Worm (Caenorhabditis elegans): Measurements from ENCODE around the gene B0286.1.

Gene B0286.1

ce11 chrII:4350888-4351287 is 27.4 kb upstream of the B0286.1 start, which contains the start of gene H20J04.9:
Gene H20J04.9 (plus strand): TSS chrII:4351188.
- TF ChIP-seq pes-1 (GFP tag; IDR thresholded peaks at IDR 0.05) (no peak), ceh-13 (GFP tag; optimal IDR thresholded peaks at IDR 0.05) (no peak), ets-7 (tag; optimal IDR thresholded peaks at IDR 0.05) (no peak), F13C5.2 (tag; optimal IDR thresholded peaks at IDR 0.05) (no peak), tbx-37 (GFP tag; conservative IDR thresholded peaks at IDR 0.05) (no peak), flt-1 (GFP tag; IDR thresholded peaks at IDR 0.05) (no peak), hmg-4 (GFP tag; optimal IDR thresholded peaks at IDR 0.05) (no peak), aly-1 (tag; optimal IDR thresholded peaks at IDR 0.05) (no peak), hnd-1 (tag; optimal IDR thresholded peaks at IDR 0.05) (no peak), scrt-1 (GFP tag; IDR thresholded peaks at IDR 0.05) (no peak), tra-4 (tag; optimal IDR thresholded peaks at IDR 0.05) (no peak), tbx-11 (GFP tag; IDR thresholded peaks at IDR 0.05) (no peak), hmbx-1 (tag; optimal IDR thresholded peaks at IDR 0.05) (no peak)

ce11 chrII:4355217-4355616 is 23.1 kb upstream of the B0286.1 start, which contains the start of the genes H20J04.7 and H20J04.1:
Gene H20J04.7 (minus strand): TSS chrII:4355317.
Gene H20J04.1 (plus strand): TSS chrII:4355613.
- TF ChIP-seq hnd-1 (tag; optimal IDR thresholded peaks at IDR 0.05): no peak
- no peak for TF ChIP-seq flt-1 (GFP tag; IDR thresholded peaks at IDR 0.05)
- TF ChIP-seq aly-1 (tag; optimal IDR thresholded peaks at IDR 0.05): no peak
- TF ChIP-seq ets-7 (tag; optimal IDR thresholded peaks at IDR 0.05): no peak
- no peak for TF ChIP-seq ceh-13 (GFP tag; optimal IDR thresholded peaks at IDR 0.05)
- TF ChIP-seq B0310.2 (tag; optimal IDR thresholded peaks at IDR 0.05): no peak
- no peak for TF ChIP-seq scrt-1 (GFP tag; IDR thresholded peaks at IDR 0.05)
- no peak for TF ChIP-seq ceh-36 (tag; optimal IDR thresholded peaks at IDR 0.05)
- no peak for TF ChIP-seq sea-1 (GFP tag; conservative IDR thresholded peaks at IDR 0.05)

- TF ChIP-seq pes-1 (GFP tag; IDR thresholded peaks at IDR 0.05) (no peak), sea-1 (GFP tag; conservative IDR thresholded peaks at IDR 0.05) (no peak), hnd-1 (tag; optimal IDR thresholded peaks at IDR 0.05) (no peak), tbx-11 (GFP tag; IDR thresholded peaks at IDR 0.05) (no peak), B0310.2 (tag; optimal IDR thresholded peaks at IDR 0.05) (no peak), aly-1 (tag; optimal IDR thresholded peaks at IDR 0.05) (no peak), hmbx-1 (tag; optimal IDR thresholded peaks at IDR 0.05) (no peak), scrt-1 (GFP tag; IDR thresholded peaks at IDR 0.05) (no peak), ama-1 (optimal IDR thresholded peaks at IDR 0.05) (no peak), ets-7 (tag; optimal IDR thresholded peaks at IDR 0.05) (no peak), ceh-13 (GFP tag; optimal IDR thresholded peaks at IDR 0.05) (no peak), flt-1 (GFP tag; IDR thresholded peaks at IDR 0.05) (no peak)
Observed at ce11 chrII:4358765-4359164, 19.5 kb upstream of the B0286.1 start, which contains the start of gene lat-2. Gene lat-2 (plus strand): TSS chrII:4359065.

- TF ChIP-seq ets-7 (tag; optimal IDR thresholded peaks at IDR 0.05) (no peak), tbx-37 (GFP tag; conservative IDR thresholded peaks at IDR 0.05) (no peak), aly-1 (tag; optimal IDR thresholded peaks at IDR 0.05) (no peak), ceh-36 (tag; optimal IDR thresholded peaks at IDR 0.05) (no peak), ceh-13 (GFP tag; optimal IDR thresholded peaks at IDR 0.05) (no peak)
Observed at ce11 chrII:4359219-4359618, 19.1 kb upstream of the B0286.1 start.

- TF ChIP-seq ets-7 (tag; optimal IDR thresholded peaks at IDR 0.05) (no peak), pes-1 (GFP tag; IDR thresholded peaks at IDR 0.05) (no peak), hmbx-1 (tag; optimal IDR thresholded peaks at IDR 0.05) (no peak), sea-1 (GFP tag; conservative IDR thresholded peaks at IDR 0.05) (no peak), ama-1 (optimal IDR thresholded peaks at IDR 0.05) (no peak), aly-1 (tag; optimal IDR thresholded peaks at IDR 0.05) (no peak), ceh-36 (tag; optimal IDR thresholded peaks at IDR 0.05) (no peak), tbx-11 (GFP tag; IDR thresholded peaks at IDR 0.05) (no peak), B0310.2 (tag; optimal IDR thresholded peaks at IDR 0.05) (no peak), ceh-13 (GFP tag; optimal IDR thresholded peaks at IDR 0.05) (no peak), hmg-4 (GFP tag; optimal IDR thresholded peaks at IDR 0.05) (no peak), hnd-1 (tag; optimal IDR thresholded peaks at IDR 0.05) (no peak), F13C5.2 (tag; optimal IDR thresholded peaks at IDR 0.05) (no peak), tbx-37 (GFP tag; conservative IDR thresholded peaks at IDR 0.05) (no peak), scrt-1 (GFP tag; IDR thresholded peaks at IDR 0.05) (no peak), flt-1 (GFP tag; IDR thresholded peaks at IDR 0.05) (no peak), tra-4 (tag; optimal IDR thresholded peaks at IDR 0.05) (no peak)
Observed at ce11 chrII:4362088-4362487, 16.2 kb upstream of the B0286.1 start.

- TF ChIP-seq pes-1 (GFP tag; IDR thresholded peaks at IDR 0.05) (no peak), F13C5.2 (tag; optimal IDR thresholded peaks at IDR 0.05) (no peak), B0310.2 (tag; optimal IDR thresholded peaks at IDR 0.05) (no peak), ceh-36 (tag; optimal IDR thresholded peaks at IDR 0.05) (no peak), tra-4 (tag; optimal IDR thresholded peaks at IDR 0.05) (no peak), hmbx-1 (tag; optimal IDR thresholded peaks at IDR 0.05) (no peak), hmg-4 (GFP tag; optimal IDR thresholded peaks at IDR 0.05) (no peak), scrt-1 (GFP tag; IDR thresholded peaks at IDR 0.05) (no peak), tbx-11 (GFP tag; IDR thresholded peaks at IDR 0.05) (no peak), ceh-13 (GFP tag; optimal IDR thresholded peaks at IDR 0.05) (no peak), ets-7 (tag; optimal IDR thresholded peaks at IDR 0.05) (no peak), flt-1 (GFP tag; IDR thresholded peaks at IDR 0.05) (no peak), hnd-1 (tag; optimal IDR thresholded peaks at IDR 0.05) (no peak)
Observed at ce11 chrII:4367923-4368322, 10.4 kb upstream of the B0286.1 start, which contains the start of gene try-9. Gene try-9 (plus strand): TSS chrII:4368223.

ce11 chrII:4369715-4370114 is 8.6 kb upstream of the B0286.1 start:
- TF ChIP-seq tbx-37 (GFP tag; conservative IDR thresholded peaks at IDR 0.05) (no peak), scrt-1 (GFP tag; IDR thresholded peaks at IDR 0.05) (no peak), ceh-36 (tag; optimal IDR thresholded peaks at IDR 0.05) (no peak), pes-1 (GFP tag; IDR thresholded peaks at IDR 0.05) (no peak), ama-1 (optimal IDR thresholded peaks at IDR 0.05) (no peak), hmg-4 (GFP tag; optimal IDR thresholded peaks at IDR 0.05) (no peak), F13C5.2 (tag; optimal IDR thresholded peaks at IDR 0.05) (no peak), tbx-11 (GFP tag; IDR thresholded peaks at IDR 0.05) (no peak), ceh-13 (GFP tag; optimal IDR thresholded peaks at IDR 0.05) (no peak), hmbx-1 (tag; optimal IDR thresholded peaks at IDR 0.05) (no peak), ets-7 (tag; optimal IDR thresholded peaks at IDR 0.05) (no peak), B0310.2 (tag; optimal IDR thresholded peaks at IDR 0.05) (no peak)

Measured in whole organism, early embryonic.